Worm (Caenorhabditis elegans) whole organism, L4/young adult: Measurements from ENCODE around the gene pfk-1.2.

Experiments
- W03F9.2 ChIP-seq: fragments of 150-350 bp; optimal IDR thresholded peaks from 2 replicates; lab custom pipeline; 2014; ENCODE audit warnings: missing biosample characterization, missing genetic modification characterization
- dao-5 ChIP-seq: sonication (generic microtip); optimal IDR thresholded peaks from 2 replicates; lab custom pipeline; 2016; ENCODE audit warnings: missing genotype, missing genetic modification characterization, moderate library complexity, missing compliant biosample characterization
- him-1 ChIP-seq: sonication (generic microtip); optimal IDR thresholded peaks from 2 replicates; lab custom pipeline; 2016; ENCODE audit warnings: missing genotype, missing genetic modification reagents, missing genetic modification characterization, missing compliant biosample characterization

pfk-1.2 gene

ce11 chrV:9509597-9509996 is 22.0 kb upstream of the pfk-1.2 start:
- TF ChIP-seq dao-5 (tag; lab: Kevin White, UChicago) (no peak), him-1 (tag; lab: Kevin White, UChicago) (no peak), W03F9.2 (tag; lab: Kevin White, UChicago) (no peak)

- TF ChIP-seq dao-5 (tag; lab: Kevin White, UChicago) (no peak), him-1 (tag; lab: Kevin White, UChicago) (no peak), W03F9.2 (tag; lab: Kevin White, UChicago) (peak; percentile 34)
Observed at ce11 chrV:9513590-9513989, 18.0 kb upstream of the pfk-1.2 start, which contains the start of gene eif-2Bdelta. Gene eif-2Bdelta, plus strand, starts transcription at chrV:9513824.

ce11 chrV:9516280-9516679 is 15.3 kb upstream of the pfk-1.2 start:
- no peak for TF ChIP-seq him-1 (tag; lab: Kevin White, UChicago)
- TF ChIP-seq W03F9.2 (tag; lab: Kevin White, UChicago), result no peak
- no peak for TF ChIP-seq dao-5 (tag; lab: Kevin White, UChicago)

ce11 chrV:9518832-9519231 is 12.8 kb upstream of the pfk-1.2 start, which contains the start of gene C50F4.8:
Gene C50F4.8, minus strand, starts transcription at chrV:9518859.
- TF ChIP-seq W03F9.2 (tag; lab: Kevin White, UChicago), result no peak
- no peak for TF ChIP-seq him-1 (tag; lab: Kevin White, UChicago)
- no peak for TF ChIP-seq dao-5 (tag; lab: Kevin White, UChicago)

- TF ChIP-seq dao-5 (tag; lab: Kevin White, UChicago), result no peak
- TF ChIP-seq him-1 (tag; lab: Kevin White, UChicago), result no peak
- no peak for TF ChIP-seq W03F9.2 (tag; lab: Kevin White, UChicago)
Observed at ce11 chrV:9521697-9522096, 9.9 kb upstream of the pfk-1.2 start.

ce11 chrV:9524099-9524498 is 7.5 kb upstream of the pfk-1.2 start, which contains the start of gene C50F4.9:
Gene C50F4.9, minus strand, starts transcription at chrV:9524199.
- TF ChIP-seq him-1 (tag; lab: Kevin White, UChicago) (no peak), W03F9.2 (tag; lab: Kevin White, UChicago) (no peak), dao-5 (tag; lab: Kevin White, UChicago) (no peak)

ce11 chrV:9526470-9526869 is 5.1 kb upstream of the pfk-1.2 start, which contains the start of gene C50F4.1:
Gene C50F4.1, plus strand, starts transcription at chrV:9526793.
- TF ChIP-seq W03F9.2 (tag; lab: Kevin White, UChicago) (no peak), dao-5 (tag; lab: Kevin White, UChicago) (no peak), him-1 (tag; lab: Kevin White, UChicago) (no peak)

ce11 chrV:9527337-9527736 is 4.3 kb upstream of the pfk-1.2 start:
- TF ChIP-seq him-1 (tag; lab: Kevin White, UChicago) (no peak), W03F9.2 (tag; lab: Kevin White, UChicago) (no peak), dao-5 (tag; lab: Kevin White, UChicago) (no peak)

- TF ChIP-seq him-1 (tag; lab: Kevin White, UChicago), result no peak
- no peak for TF ChIP-seq dao-5 (tag; lab: Kevin White, UChicago)
- no peak for TF ChIP-seq W03F9.2 (tag; lab: Kevin White, UChicago)
Observed at ce11 chrV:9527984-9528383, 3.6 kb upstream of the pfk-1.2 start.

ce11 chrV:9534621-9535020 is 3.0 kb downstream of the pfk-1.2 start, which contains the start of gene tag-329:
Gene tag-329, plus strand, starts transcription at chrV:9534921.
- TF ChIP-seq him-1 (tag; lab: Kevin White, UChicago) (no peak), W03F9.2 (tag; lab: Kevin White, UChicago) (no peak), dao-5 (tag; lab: Kevin White, UChicago) (no peak)

ce11 chrV:9536505-9536904 is 4.9 kb downstream of the pfk-1.2 start, which contains the start of gene C50F4.4:
Gene C50F4.4, plus strand, starts transcription at chrV:9536771.
- TF ChIP-seq him-1 (tag; lab: Kevin White, UChicago) (peak; percentile 2), dao-5 (tag; lab: Kevin White, UChicago) (no peak), W03F9.2 (tag; lab: Kevin White, UChicago) (no peak)

ce11 chrV:9539638-9540037 is 8.0 kb downstream of the pfk-1.2 start, which contains the start of gene C50F4.12:
Gene C50F4.12, minus strand, starts transcription at chrV:9539738.
- no peak for TF ChIP-seq him-1 (tag; lab: Kevin White, UChicago)
- no peak for TF ChIP-seq W03F9.2 (tag; lab: Kevin White, UChicago)
- no peak for TF ChIP-seq dao-5 (tag; lab: Kevin White, UChicago)

- TF ChIP-seq him-1 (tag; lab: Kevin White, UChicago) (no peak), W03F9.2 (tag; lab: Kevin White, UChicago) (no peak), dao-5 (tag; lab: Kevin White, UChicago) (no peak)
Observed at ce11 chrV:9541506-9541905, 9.9 kb downstream of the pfk-1.2 start, which contains the start of gene C50F4.16. Gene C50F4.16, minus strand, starts transcription at chrV:9541606.

- TF ChIP-seq dao-5 (tag; lab: Kevin White, UChicago), result no peak
- TF ChIP-seq W03F9.2 (tag; lab: Kevin White, UChicago), result peak; percentile 29
- peak; percentile 44 for TF ChIP-seq him-1 (tag; lab: Kevin White, UChicago)
Observed at ce11 chrV:9544176-9544632, 12.6 kb downstream of the pfk-1.2 start, which contains the start of gene mdf-1. Gene mdf-1, minus strand, starts transcription at chrV:9544226.
